Fruit fly (Drosophila melanogaster) whole organism, embryonic: Measurements from ENCODE around the gene CG11178.

Experiments used
- Awh ChIP-seq: fragments of 200-800 bp; sonication (Bioruptor generic); IDR thresholded peaks from 2 replicates; pipeline ENCODE4, ENCODE4 v1.3.6; 2022; ENCODE audit warnings: missing biosample characterization, missing genetic modification characterization
- B-H2 ChIP-seq: fragments of 200-800 bp; sonication (Bioruptor generic); optimal IDR thresholded peaks from 2 replicates; lab custom pipeline; 2018; ENCODE audit warnings: missing biosample characterization, mild to moderate bottlenecking, missing genetic modification characterization
- BtbVII ChIP-seq: fragments of 200-800 bp; sonication (Bioruptor generic); optimal IDR thresholded peaks from 3 replicates; lab custom pipeline; 2017; ENCODE audit warnings: missing biosample characterization, mild to moderate bottlenecking, missing genetic modification characterization
- CG10274 ChIP-seq: fragments of 200-800 bp; sonication (Bioruptor generic); optimal IDR thresholded peaks from 3 replicates; lab custom pipeline; 2017; ENCODE audit warnings: missing biosample characterization, mild to moderate bottlenecking, missing genetic modification characterization
- CG11560 ChIP-seq: fragments of 200-800 bp; sonication (Bioruptor generic); IDR thresholded peaks from 3 replicates; pipeline ENCODE4 v1.3.6; 2022; ENCODE audit warnings: missing biosample characterization, missing genetic modification characterization
- CG12744 ChIP-seq: fragments of 200-800 bp; sonication (Bioruptor generic); optimal IDR thresholded peaks from 2 replicates; lab custom pipeline; 2016; ENCODE audit warnings: missing biosample characterization, missing genetic modification characterization
- CG12769 ChIP-seq: fragments of 200-800 bp; sonication (Bioruptor generic); optimal IDR thresholded peaks from 2 replicates; lab custom pipeline; 2019; ENCODE audit warnings: missing biosample characterization, mild to moderate bottlenecking, missing genetic modification characterization, moderate library complexity
- CG1529 ChIP-seq: fragments of 200-800 bp; sonication (Bioruptor generic); optimal IDR thresholded peaks from 3 replicates; lab custom pipeline; 2018; ENCODE audit warnings: missing biosample characterization, missing genetic modification characterization
- CG15696 ChIP-seq: fragments of 200-800 bp; sonication (Bioruptor generic); optimal IDR thresholded peaks from 2 replicates; lab custom pipeline; 2019; ENCODE audit warnings: missing biosample characterization, mild to moderate bottlenecking, missing genetic modification characterization, moderate library complexity
- CG2120 ChIP-seq: fragments of 200-800 bp; sonication (Bioruptor generic); optimal IDR thresholded peaks from 3 replicates; lab custom pipeline; 2016; ENCODE audit warnings: missing biosample characterization, missing genetic modification characterization
- CG31365 ChIP-seq: fragments of 200-800 bp; sonication (Bioruptor generic); optimal IDR thresholded peaks from 2 replicates; lab custom pipeline; 2018; ENCODE audit warnings: missing biosample characterization, mild to moderate bottlenecking, missing genetic modification characterization
- CG7556 ChIP-seq: fragments of 200-800 bp; sonication (Bioruptor generic); optimal IDR thresholded peaks from 2 replicates; lab custom pipeline; 2017; ENCODE audit warnings: missing biosample characterization, mild to moderate bottlenecking, missing genetic modification characterization
- CG8944 ChIP-seq: fragments of 200-800 bp; sonication (Bioruptor generic); optimal IDR thresholded peaks from 3 replicates; lab custom pipeline; 2016; ENCODE audit warnings: missing biosample characterization, missing genetic modification characterization
- CG9609 ChIP-seq: fragments of 200-800 bp; sonication (Bioruptor generic); optimal IDR thresholded peaks from 3 replicates; lab custom pipeline; 2016; ENCODE audit warnings: missing biosample characterization, missing genetic modification characterization
- CG9876 ChIP-seq: fragments of 200-800 bp; sonication (Bioruptor generic); optimal IDR thresholded peaks from 2 replicates; lab custom pipeline; 2016; ENCODE audit warnings: missing biosample characterization, missing genetic modification characterization
- CG9932 ChIP-seq: fragments of 200-800 bp; sonication (Bioruptor generic); IDR thresholded peaks from 2 replicates; pipeline ENCODE4 v1.3.6; 2022; ENCODE audit warnings: missing biosample characterization, missing genetic modification characterization
- Dek ChIP-seq: fragments of 200-800 bp; sonication (Bioruptor generic); optimal IDR thresholded peaks from 3 replicates; lab custom pipeline; 2019; ENCODE audit warnings: missing biosample characterization, mild to moderate bottlenecking, missing genetic modification characterization, moderate library complexity
- E2f2 ChIP-seq: fragments of 200-800 bp; sonication (Bioruptor generic); IDR thresholded peaks from 2 replicates; pipeline ENCODE4 v1.3.6; 2022; ENCODE audit warnings: missing biosample characterization, missing genetic modification characterization
- GATAe ChIP-seq: fragments of 200-800 bp; sonication (Bioruptor generic); conservative IDR thresholded peaks from 2 replicates; pipeline ENCODE4 v1.3.6; 2022; ENCODE audit warnings: missing biosample characterization, missing genetic modification characterization
- HmgD ChIP-seq: fragments of 200-800 bp; sonication (Bioruptor generic); optimal IDR thresholded peaks from 3 replicates; lab custom pipeline; 2016; ENCODE audit warnings: missing biosample characterization, missing genetic modification characterization
- Sox100B ChIP-seq: fragments of 200-800 bp; sonication (Bioruptor generic); optimal IDR thresholded peaks from 3 replicates; lab custom pipeline; 2018; ENCODE audit warnings: missing biosample characterization, mild to moderate bottlenecking, missing genetic modification characterization
- Spps ChIP-seq: fragments of 200-800 bp; sonication (Bioruptor generic); optimal IDR thresholded peaks from 2 replicates; lab custom pipeline; 2018; ENCODE audit warnings: missing biosample characterization, mild to moderate bottlenecking, missing genetic modification characterization
- Ssrp ChIP-seq: fragments of 200-800 bp; sonication (Bioruptor generic); optimal IDR thresholded peaks from 2 replicates; lab custom pipeline; 2018; ENCODE audit warnings: missing biosample characterization, mild to moderate bottlenecking, missing genetic modification characterization, moderate library complexity
- Xrp1 ChIP-seq: fragments of 200-800 bp; sonication (Bioruptor generic); IDR thresholded peaks from 2 replicates; pipeline ENCODE4 v1.3.6; 2022; ENCODE audit warnings: missing biosample characterization, missing genetic modification characterization
- abd-A ChIP-seq: fragments of 200-800 bp; sonication (Bioruptor generic); optimal IDR thresholded peaks from 3 replicates; lab custom pipeline; 2019; ENCODE audit warnings: missing biosample characterization, mild to moderate bottlenecking, missing genetic modification characterization, moderate library complexity
- amos ChIP-seq: fragments of 200-800 bp; sonication (Bioruptor generic); IDR thresholded peaks from 2 replicates; pipeline ENCODE4 v1.3.6; 2022; ENCODE audit warnings: missing biosample characterization, missing genetic modification characterization; ENCODE audit not compliant: partially characterized antibody
- bsh ChIP-seq, 2 experiments: fragments of 200-800 bp; sonication (Bioruptor generic); optimal IDR thresholded peaks; 2 replicates each; lab custom pipeline; 2017 to 2018; ENCODE audit warnings: mild to moderate bottlenecking in 2 of 2, missing biosample characterization in 2 of 2, missing genetic modification characterization in 2 of 2, moderate library complexity in 1 of 2
- cwo ChIP-seq: fragments of 200-800 bp; sonication (Bioruptor generic); optimal IDR thresholded peaks from 3 replicates; lab custom pipeline; 2017; ENCODE audit warnings: missing biosample characterization, missing genetic modification characterization, mild to moderate bottlenecking, moderate library complexity, missing genetic modification reagents
- en ChIP-seq: fragments of 200-800 bp; sonication (Bioruptor generic); optimal IDR thresholded peaks from 2 replicates; lab custom pipeline; 2016; ENCODE audit warnings: missing biosample characterization, missing genetic modification characterization
- eve ChIP-seq, 2 experiments: fragments of >200 bp; optimal IDR thresholded peaks; 2 replicates each; lab custom pipeline; 2017; ENCODE audit warnings: missing biosample characterization in 2 of 2, missing genetic modification characterization in 2 of 2
- gro ChIP-seq: fragments of 200-800 bp; sonication (Bioruptor generic); optimal IDR thresholded peaks from 2 replicates; lab custom pipeline; 2016; ENCODE audit warnings: missing biosample characterization, missing genetic modification characterization
- gsb-n ChIP-seq: fragments of 200-800 bp; sonication (Bioruptor generic); optimal IDR thresholded peaks from 3 replicates; lab custom pipeline; 2018; ENCODE audit warnings: missing biosample characterization, mild to moderate bottlenecking, missing genetic modification characterization
- her ChIP-seq: fragments of 200-800 bp; sonication (Bioruptor generic); optimal IDR thresholded peaks from 2 replicates; lab custom pipeline; 2016; ENCODE audit warnings: missing biosample characterization, missing genetic modification characterization
- inv ChIP-seq: fragments of 200-800 bp; sonication (Bioruptor generic); IDR thresholded peaks from 2 replicates; pipeline ENCODE4 v1.3.6; 2022; ENCODE audit warnings: missing biosample characterization, missing genetic modification characterization; ENCODE audit not compliant: partially characterized antibody
- ken ChIP-seq: fragments of 200-800 bp; sonication (Bioruptor generic); IDR thresholded peaks from 3 replicates; pipeline ENCODE4 v1.3.6; 2022; ENCODE audit warnings: missing biosample characterization, missing genetic modification characterization
- lov ChIP-seq, 2 experiments: fragments of 200-800 bp in 1 of 2; fragments of >200 bp in 1 of 2; sonication (Bioruptor generic) in 1 of 2; IDR thresholded peaks in 1 of 2; optimal IDR thresholded peaks in 1 of 2; 2 replicates in 1 of 2; 3 replicates in 1 of 2; pipeline versions ENCODE4 v1.3.6 to Lab custom; 2017 to 2022; ENCODE audit warnings: missing biosample characterization in 1 of 2, missing genetic modification characterization in 1 of 2
- nerfin-1 ChIP-seq: fragments of 200-800 bp; sonication (Bioruptor generic); optimal IDR thresholded peaks from 3 replicates; lab custom pipeline; 2019; ENCODE audit warnings: missing biosample characterization, mild to moderate bottlenecking, missing genetic modification characterization, moderate library complexity
- nmo ChIP-seq: fragments of 200-800 bp; sonication (Bioruptor generic); optimal IDR thresholded peaks from 2 replicates; lab custom pipeline; 2018; ENCODE audit warnings: missing biosample characterization, mild to moderate bottlenecking, missing genetic modification characterization, moderate library complexity
- phol ChIP-seq: fragments of 200-800 bp; sonication (Bioruptor generic); optimal IDR thresholded peaks from 3 replicates; lab custom pipeline; 2018; ENCODE audit warnings: missing biosample characterization, mild to moderate bottlenecking, missing genetic modification characterization, moderate library complexity
- prd ChIP-seq, 3 experiments: fragments of >200 bp in 2 of 3; fragments of 200-800 bp in 1 of 3; sonication (Bioruptor generic) in 1 of 3; optimal IDR thresholded peaks in 2 of 3; IDR thresholded peaks in 1 of 3; 2 replicates in 2 of 3; 3 replicates in 1 of 3; pipeline versions ENCODE4 v1.3.6 to Lab custom; 2017 to 2022; ENCODE audit warnings: missing biosample characterization in 1 of 3, missing genetic modification characterization in 1 of 3
- pros ChIP-seq: fragments of 200-800 bp; sonication (Bioruptor generic); optimal IDR thresholded peaks from 3 replicates; lab custom pipeline; 2019; ENCODE audit warnings: missing biosample characterization, mild to moderate bottlenecking, missing genetic modification characterization, moderate library complexity
- run ChIP-seq: fragments of 200-800 bp; sonication (Bioruptor generic); optimal IDR thresholded peaks from 3 replicates; lab custom pipeline; 2018; ENCODE audit warnings: missing biosample characterization, mild to moderate bottlenecking, missing genetic modification characterization
- salm ChIP-seq: fragments of 200-800 bp; sonication (Bioruptor generic); optimal IDR thresholded peaks from 2 replicates; lab custom pipeline; 2018; ENCODE audit warnings: missing biosample characterization, mild to moderate bottlenecking, missing genetic modification characterization
- slbo ChIP-seq: fragments of 200-800 bp; sonication (Bioruptor generic); IDR thresholded peaks from 2 replicates; pipeline ENCODE4 v1.3.6; 2022; ENCODE audit warnings: missing biosample characterization, missing genetic modification characterization
- stc ChIP-seq: fragments of 200-800 bp; sonication (Bioruptor generic); IDR thresholded peaks from 2 replicates; pipeline ENCODE4 v1.3.6; 2022; ENCODE audit warnings: missing biosample characterization, missing genetic modification characterization
- tll ChIP-seq, 2 experiments: fragments of 200-800 bp in 1 of 2; fragments of >200 bp in 1 of 2; sonication (Bioruptor generic) in 1 of 2; optimal IDR thresholded peaks; 2 replicates each; lab custom pipeline; 2017 to 2019; ENCODE audit warnings: missing biosample characterization in 2 of 2, missing genetic modification characterization in 2 of 2, mild to moderate bottlenecking in 1 of 2, moderate library complexity in 1 of 2
- usp ChIP-seq: fragments of >200 bp; optimal IDR thresholded peaks from 2 replicates; lab custom pipeline; 2017; ENCODE audit warnings: missing biosample characterization, missing genetic modification characterization
- zfh2 ChIP-seq: fragments of 200-800 bp; sonication (Bioruptor generic); optimal IDR thresholded peaks from 2 replicates; lab custom pipeline; 2016; ENCODE audit warnings: missing biosample characterization, missing genetic modification characterization

The CG11178 gene

dm6 chrX:13639998-13640691 is 34.7 kb downstream of the CG11178 start (continued):
- TF ChIP-seq inv (GFP tag; lab: Robert Waterston, UW), result peak; percentile 58
- TF ChIP-seq CG11560 (tag; lab: Robert Waterston, UW), result peak; percentile 93
- peak; percentile 88 for TF ChIP-seq E2f2 (GFP tag; lab: Robert Waterston, UW)
- peak; percentile 97 for TF ChIP-seq Spps
- peak; percentile 99 for TF ChIP-seq stc (GFP tag; lab: Robert Waterston, UW)
- TF ChIP-seq amos (GFP tag; lab: Robert Waterston, UW), result no peak; the same call in 1 of the 2 replicates
- TF ChIP-seq Sox100B (GFP tag; lab: Kevin White, UChicago), result peak; percentile 98
- peak; percentile 66 for TF ChIP-seq pros (GFP tag; lab: Kevin White, UChicago)
- TF ChIP-seq nmo (GFP tag; lab: Kevin White, UChicago), result peak; percentile 99
- peak; percentile 98 for TF ChIP-seq HmgD (GFP tag; lab: Kevin White, UChicago)
- TF ChIP-seq ken (GFP tag; lab: Robert Waterston, UW), result peak; percentile 99
- TF ChIP-seq bsh (GFP tag; optimal IDR thresholded peaks at IDR 0.05; lab: Kevin White, UChicago), result peak; percentile 94 to 99
- TF ChIP-seq CG8944, result peak; percentile 98
- TF ChIP-seq Awh (GFP tag; lab: Robert Waterston, UW), result peak; percentile 99
- TF ChIP-seq CG9876 (GFP tag; lab: Kevin White, UChicago), result peak; percentile 97
- TF ChIP-seq CG9932, result peak; percentile 99
- peak; percentile 96 for TF ChIP-seq nerfin-1
- peak; percentile 99 for TF ChIP-seq slbo (GFP tag; lab: Robert Waterston, UW)
- no peak for TF ChIP-seq lov (optimal IDR thresholded peaks at IDR 0.05; lab: Kevin White, UChicago)
- TF ChIP-seq lov (GFP tag; IDR thresholded peaks at IDR 0.05; lab: Robert Waterston, UW), result peak; percentile 99
- peak in 1 of 2 experiments; percentile 39 for TF ChIP-seq tll (GFP tag; optimal IDR thresholded peaks at IDR 0.05; lab: Kevin White, UChicago)
- TF ChIP-seq CG9609 (GFP tag; lab: Kevin White, UChicago), result peak; percentile 99
- no peak for TF ChIP-seq prd (optimal IDR thresholded peaks at IDR 0.05; lab: Kevin White, UChicago)
- TF ChIP-seq prd (GFP tag; IDR thresholded peaks at IDR 0.05; lab: Robert Waterston, UW), result peak; percentile 99
- TF ChIP-seq CG15696 (tag; lab: Kevin White, UChicago), result peak; percentile 91
- peak; percentile 98 for TF ChIP-seq gsb-n (tag; lab: Kevin White, UChicago)
- TF ChIP-seq usp, result no peak
- TF ChIP-seq B-H2 (GFP tag; lab: Kevin White, UChicago), result peak; percentile 93
- TF ChIP-seq Xrp1, result peak; percentile 99
- peak; percentile 99 for TF ChIP-seq abd-A (tag; lab: Kevin White, UChicago)
- peak; percentile 99 for TF ChIP-seq gro (GFP tag; lab: Kevin White, UChicago)
- peak; percentile 93 for TF ChIP-seq CG10274 (GFP tag; lab: Kevin White, UChicago)
- peak; percentile 98 for TF ChIP-seq en (GFP tag; lab: Kevin White, UChicago)
- peak; percentile 98 for TF ChIP-seq cwo (GFP tag; lab: Kevin White, UChicago)
- TF ChIP-seq CG2120 (GFP tag; lab: Kevin White, UChicago), result peak; percentile 99
- peak; percentile 98 for TF ChIP-seq Ssrp (tag; lab: Kevin White, UChicago)
- peak; percentile 99 for TF ChIP-seq run (tag; lab: Kevin White, UChicago)
- peak; percentile 99 for TF ChIP-seq CG12769 (tag; lab: Kevin White, UChicago)
- TF ChIP-seq salm (tag; lab: Kevin White, UChicago), result peak; percentile 99
- TF ChIP-seq her, result peak; percentile 97
- TF ChIP-seq Dek (tag; lab: Kevin White, UChicago), result peak; percentile 98
- TF ChIP-seq eve (GFP tag; optimal IDR thresholded peaks at IDR 0.05; lab: Kevin White, UChicago), result peak in 1 of 2 experiments; percentile 100
- TF ChIP-seq CG31365 (tag; lab: Kevin White, UChicago), result peak; percentile 94
- peak; percentile 95 for TF ChIP-seq GATAe
- TF ChIP-seq zfh2, result peak; percentile 98
- TF ChIP-seq BtbVII (GFP tag; lab: Kevin White, UChicago), result peak; percentile 98
- peak; percentile 98 for TF ChIP-seq phol (tag; lab: Kevin White, UChicago)
- TF ChIP-seq CG1529 (GFP tag; lab: Kevin White, UChicago), result peak; percentile 98
- TF ChIP-seq CG12744 (GFP tag; lab: Kevin White, UChicago), result peak; percentile 98
- peak; percentile 98 for TF ChIP-seq CG7556 (GFP tag; lab: Kevin White, UChicago)
